Fruit fly (Drosophila melanogaster): ENCODE measurements around the gene CG3437.
A peak's percentile ranks its signal among the peaks of the same experiment; 100 is the strongest.

The CG3437 gene

DNA sequence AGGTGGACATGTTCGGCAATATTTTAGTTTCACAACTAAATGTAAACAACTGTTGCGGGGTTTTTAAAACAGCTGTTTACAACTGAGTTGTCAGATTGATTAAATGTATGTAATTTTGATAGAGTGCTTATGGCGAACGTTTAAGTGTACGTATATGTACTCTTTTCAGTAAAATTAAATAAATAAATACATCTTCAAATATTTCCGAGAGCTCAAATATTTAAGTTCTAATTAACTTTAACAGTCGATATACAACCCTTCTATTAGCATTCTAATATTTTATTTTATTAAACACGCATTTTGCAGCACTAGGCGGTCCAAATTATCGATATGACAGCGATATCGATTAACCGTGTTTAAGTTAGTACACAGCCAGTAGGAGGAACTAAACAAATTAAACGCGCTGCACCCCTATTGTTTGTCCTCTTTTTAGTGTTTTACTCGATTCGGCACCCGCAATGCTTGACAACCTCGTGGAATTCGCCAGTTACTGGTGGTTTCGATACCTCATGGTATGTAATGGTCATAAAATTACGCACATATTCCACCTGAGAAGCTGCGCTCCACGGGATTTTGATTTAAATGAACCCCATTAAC is 5.8 kb downstream of the CG3437 start, which contains the start of the genes CG3448 and ghi (continued):
- no peak for TF ChIP-seq CG6254 (GFP tag; optimal IDR thresholded peaks at IDR 0.05)
- TF ChIP-seq danr (GFP tag; IDR thresholded peaks at IDR 0.05): 0 out of 2 replicates have a peak, but pooled peaks have one; percentile 6
- no peak for TF ChIP-seq Jarid2 (GFP tag; optimal IDR thresholded peaks at IDR 0.05)
- no peak for TF ChIP-seq org-1 (GFP tag; optimal IDR thresholded peaks at IDR 0.05)
- TF ChIP-seq stwl (tag; optimal IDR thresholded peaks at IDR 0.05): peak; percentile 93
- no peak for TF ChIP-seq CG43689 (GFP tag; IDR thresholded peaks at IDR 0.05)
- no peak for TF ChIP-seq ERR (GFP tag; optimal IDR thresholded peaks at IDR 0.05)
- TF ChIP-seq CG11398 (GFP tag; optimal IDR thresholded peaks at IDR 0.05): no peak
- no peak for TF ChIP-seq Atf-2 (GFP tag; optimal IDR thresholded peaks at IDR 0.05)
- no peak for TF ChIP-seq Dip2 (GFP tag; IDR thresholded peaks at IDR 0.05)
- TF ChIP-seq tx (GFP tag; optimal IDR thresholded peaks at IDR 0.05): no peak
- TF ChIP-seq Blimp-1 (GFP tag; optimal IDR thresholded peaks at IDR 0.05): peak; percentile 65
- TF ChIP-seq eve (GFP tag; optimal IDR thresholded peaks at IDR 0.05): no peak
- peak in 1 of 2 experiments; percentile 47 for TF ChIP-seq Hr51 (GFP tag; optimal IDR thresholded peaks at IDR 0.05)
- peak; percentile 61 for TF ChIP-seq CG13424 (tag; optimal IDR thresholded peaks at IDR 0.05)
- peak; percentile 45 for TF ChIP-seq CG15601 (tag; optimal IDR thresholded peaks at IDR 0.05)
- peak; percentile 22 for TF ChIP-seq CG17186 (GFP tag; optimal IDR thresholded peaks at IDR 0.05)
- TF ChIP-seq Mrtf (GFP tag; IDR thresholded peaks at IDR 0.05): no peak
- TF ChIP-seq pum (GFP tag; optimal IDR thresholded peaks at IDR 0.05): peak; percentile 11
- peak; percentile 3 for TF ChIP-seq az2 (GFP tag; optimal IDR thresholded peaks at IDR 0.05)
- peak; percentile 80 for TF ChIP-seq bbx (GFP tag; IDR thresholded peaks at IDR 0.05; ENCODE audit: partially characterized antibody)
- TF ChIP-seq sug (tag; optimal IDR thresholded peaks at IDR 0.05): peak; percentile 23
- peak; percentile 6 for TF ChIP-seq CG17912 (GFP tag; optimal IDR thresholded peaks at IDR 0.05)
- TF ChIP-seq Neu2 (GFP tag; optimal IDR thresholded peaks at IDR 0.05; ENCODE audit: borderline replicate concordance): no peak
- no peak for TF ChIP-seq D19B (GFP tag; optimal IDR thresholded peaks at IDR 0.05)
- peak in 1 of 3 experiments; percentile 39 for TF ChIP-seq Stat92E (GFP tag; optimal IDR thresholded peaks at IDR 0.05)
- TF ChIP-seq dmrt99B (tag; optimal IDR thresholded peaks at IDR 0.05): peak; percentile 69
- TF ChIP-seq gsb-n (tag; optimal IDR thresholded peaks at IDR 0.05): peak; percentile 24
- TF ChIP-seq Awh (GFP tag; IDR thresholded peaks at IDR 0.05): peak; percentile 72
- TF ChIP-seq CHES-1-like (GFP tag; optimal IDR thresholded peaks at IDR 0.05): peak; percentile 28
- no peak for TF ChIP-seq fd102C (GFP tag; optimal IDR thresholded peaks at IDR 0.05)
- no peak for TF ChIP-seq CG12942 (GFP tag; optimal IDR thresholded peaks at IDR 0.05)
- no peak for TF ChIP-seq HLH54F (GFP tag; optimal IDR thresholded peaks at IDR 0.05)
- TF ChIP-seq h (optimal IDR thresholded peaks at IDR 0.05): no peak
- TF ChIP-seq Myb (GFP tag; optimal IDR thresholded peaks at IDR 0.05): peak; percentile 87
- peak; percentile 76 for TF ChIP-seq Scr (GFP tag; IDR thresholded peaks at IDR 0.05; ENCODE audit: partially characterized antibody)
- TF ChIP-seq CG10979 (tag; optimal IDR thresholded peaks at IDR 0.05): peak; percentile 39
- peak; percentile 24 for TF ChIP-seq Six4 (GFP tag; optimal IDR thresholded peaks at IDR 0.05)
- TF ChIP-seq Hey (tag; optimal IDR thresholded peaks at IDR 0.05): no peak
- peak; percentile 67 for TF ChIP-seq zfh2 (GFP tag; optimal IDR thresholded peaks at IDR 0.05)
- TF ChIP-seq CG11093 (GFP tag; IDR thresholded peaks at IDR 0.05): no peak
- no peak for TF ChIP-seq jigr1 (GFP tag; IDR thresholded peaks at IDR 0.05)
- TF ChIP-seq CG4360 (GFP tag; IDR thresholded peaks at IDR 0.05): no peak
- TF ChIP-seq Kr (GFP tag; optimal IDR thresholded peaks at IDR 0.05): peak; percentile 91
- no peak for TF ChIP-seq CG1602 (GFP tag; optimal IDR thresholded peaks at IDR 0.05)
- TF ChIP-seq CG17612 (GFP tag; IDR thresholded peaks at IDR 0.05): no peak
- TF ChIP-seq Sry-β (GFP tag; optimal IDR thresholded peaks at IDR 0.05): no peak
- TF ChIP-seq ash1 (GFP tag; optimal IDR thresholded peaks at IDR 0.05): no peak
- TF ChIP-seq CG14441 (GFP tag; IDR thresholded peaks at IDR 0.05): peak; percentile 40; the same call in 1 of the 2 replicates
- no peak for TF ChIP-seq Adf1 (GFP tag; IDR thresholded peaks at IDR 0.05)
